Fruit fly (Drosophila melanogaster): ENCODE results near the gene CG31140.

Gene CG31140

DNA sequence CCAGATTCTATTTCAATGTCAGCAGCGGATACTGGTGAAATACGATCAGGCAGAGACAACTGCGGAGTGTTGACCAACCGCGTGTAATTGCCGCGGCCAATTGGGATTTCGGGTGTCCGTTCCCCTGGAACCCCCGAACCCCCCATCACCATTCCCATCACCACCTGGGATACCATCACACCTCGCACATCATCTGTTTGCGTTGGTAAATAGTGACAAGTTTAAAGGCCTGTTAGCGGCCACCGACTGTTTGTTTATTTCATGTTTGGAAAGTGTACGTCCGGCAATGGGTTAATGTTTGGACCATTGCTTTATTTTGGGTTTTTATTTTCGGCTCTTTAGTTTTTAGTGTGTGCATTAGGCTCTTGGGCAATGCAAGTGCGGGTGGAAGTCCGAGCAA is 16.0 kb upstream of the CG31140 start (continued):
- no peak for TF ChIP-seq Dfd (GFP tag; optimal IDR thresholded peaks at IDR 0.05)
- TF ChIP-seq CG17359 (tag; optimal IDR thresholded peaks at IDR 0.05) = peak; percentile 18
- no peak for TF ChIP-seq gce (GFP tag; IDR thresholded peaks at IDR 0.05)
- TF ChIP-seq nom (GFP tag; optimal IDR thresholded peaks at IDR 0.05) = no peak
- peak; percentile 55 for TF ChIP-seq CG6813 (GFP tag; optimal IDR thresholded peaks at IDR 0.05)
- TF ChIP-seq CG6254 (GFP tag; optimal IDR thresholded peaks at IDR 0.05) = peak; percentile 17
- peak; percentile 12 for TF ChIP-seq tap (tag; optimal IDR thresholded peaks at IDR 0.05)
- TF ChIP-seq Awh (GFP tag; IDR thresholded peaks at IDR 0.05) = peak; percentile 32; the same call in 1 of the 2 replicates

- TF ChIP-seq CG6791 (GFP tag; IDR thresholded peaks at IDR 0.05; ENCODE audit: partially characterized antibody) = no peak
- TF ChIP-seq Fer2 (tag; optimal IDR thresholded peaks at IDR 0.05) = no peak
- TF ChIP-seq inv (GFP tag; IDR thresholded peaks at IDR 0.05; ENCODE audit: partially characterized antibody) = no peak
- TF ChIP-seq CG15073 (GFP tag; optimal IDR thresholded peaks at IDR 0.05) = no peak
- no peak for TF ChIP-seq Med (GFP tag)
These were observed 14.8 kb upstream of the CG31140 start, which contains the start of gene CG12268 for dm6 chr3R:23948324-23948465. CG12268 (minus strand) TSS chr3R:23948424.

- TF ChIP-seq amos (GFP tag; IDR thresholded peaks at IDR 0.05; ENCODE audit: partially characterized antibody) (no peak), ase (GFP tag; IDR thresholded peaks at IDR 0.05) (no peak), corto (GFP tag; optimal IDR thresholded peaks at IDR 0.05) (peak; percentile 85), cg (GFP tag; optimal IDR thresholded peaks at IDR 0.05) (peak; percentile 20), ken (GFP tag; IDR thresholded peaks at IDR 0.05) (no peak), Bgb (GFP tag; IDR thresholded peaks at IDR 0.05; ENCODE audit: partially characterized antibody) (no peak), luna (GFP tag; optimal IDR thresholded peaks at IDR 0.05) (no peak), Hmr (GFP tag; optimal IDR thresholded peaks at IDR 0.05) (no peak), CG3847 (GFP tag; IDR thresholded peaks at IDR 0.05) (0 out of 2 replicates have a peak, but pooled peaks have one; percentile 19), dmrt99B (tag; optimal IDR thresholded peaks at IDR 0.05) (no peak), twi (tag; optimal IDR thresholded peaks at IDR 0.05) (no peak), tin (GFP tag; optimal IDR thresholded peaks at IDR 0.05) (no peak), Gug (GFP tag; IDR thresholded peaks at IDR 0.05) (no peak), slou (GFP tag; optimal IDR thresholded peaks at IDR 0.05) (no peak), Drgx (GFP tag; IDR thresholded peaks at IDR 0.05) (peak; percentile 56; the same call in 1 of the 2 replicates), gce (GFP tag; IDR thresholded peaks at IDR 0.05) (0 out of 3 replicates have a peak, but pooled peaks have one; percentile 18), bsh (GFP tag; optimal IDR thresholded peaks at IDR 0.05) (peak in 1 of 2 experiments; percentile 82), Rx (GFP tag; IDR thresholded peaks at IDR 0.05) (no peak), CG10543 (GFP tag; optimal IDR thresholded peaks at IDR 0.05) (no peak), Camta (GFP tag; optimal IDR thresholded peaks at IDR 0.05) (no peak), slbo (GFP tag; IDR thresholded peaks at IDR 0.05) (0 out of 2 replicates have a peak, but pooled peaks have one; percentile 29), Scr (GFP tag; IDR thresholded peaks at IDR 0.05; ENCODE audit: partially characterized antibody) (no peak), klu (GFP tag; IDR thresholded peaks at IDR 0.05) (no peak), Adf1 (GFP tag; IDR thresholded peaks at IDR 0.05) (peak; percentile 29; the same call in 1 of the 2 replicates), lola (GFP tag; optimal IDR thresholded peaks at IDR 0.05) (no peak), Xrp1 (GFP tag; IDR thresholded peaks at IDR 0.05) (no peak), lbe (GFP tag; optimal IDR thresholded peaks at IDR 0.05) (peak; percentile 87), fd3F (GFP tag; optimal IDR thresholded peaks at IDR 0.05) (no peak), seq (GFP tag; IDR thresholded peaks at IDR 0.05) (no peak), bcd (GFP tag; optimal IDR thresholded peaks at IDR 0.05) (no peak), CG42726 (GFP tag; IDR thresholded peaks at IDR 0.05; ENCODE audit: partially characterized antibody) (no peak), CG2875 (GFP tag; optimal IDR thresholded peaks at IDR 0.05) (no peak), nom (GFP tag; optimal IDR thresholded peaks at IDR 0.05) (peak; percentile 86), CG3838 (GFP tag; optimal IDR thresholded peaks at IDR 0.05) (no peak)
These were observed 14.2 kb upstream of the CG31140 start for dm6 chr3R:23948466-23949413.

Measured in whole organism, embryonic.